Fruit fly (Drosophila melanogaster): ENCODE results near the gene CG13891.

CG13891 gene

DNA sequence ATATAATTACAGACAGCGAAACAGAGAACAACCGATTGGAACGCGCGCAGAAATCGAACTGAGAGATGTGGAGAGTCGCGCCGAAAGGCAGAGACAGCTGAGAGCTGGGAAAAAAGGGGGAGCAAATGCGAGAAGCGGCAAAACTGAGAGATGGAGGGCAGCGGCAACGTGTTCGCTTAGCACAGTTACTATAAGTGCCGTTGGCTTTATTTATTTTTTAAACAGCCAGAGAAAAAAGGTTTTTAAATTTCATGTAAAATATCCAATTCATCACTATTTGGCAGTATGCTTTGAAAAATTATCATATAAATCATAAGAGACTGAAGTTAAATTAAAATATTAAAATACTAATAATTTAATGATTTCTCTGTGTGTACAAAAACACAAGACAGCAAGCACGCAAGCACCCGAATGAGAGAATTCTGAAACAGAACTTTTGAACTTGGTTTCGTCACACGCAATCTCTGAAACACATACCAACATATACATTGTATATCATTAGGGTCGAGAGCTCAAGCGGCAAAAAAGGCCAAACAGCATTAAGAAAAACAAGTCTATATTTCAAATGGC, 7.4 kb upstream of the CG13891 start:
- no peak for TF ChIP-seq pan (optimal IDR thresholded peaks at IDR 0.05)
- no peak for TF ChIP-seq usp (GFP tag; optimal IDR thresholded peaks at IDR 0.05)
- peak; percentile 83 for TF ChIP-seq Dll (optimal IDR thresholded peaks at IDR 0.05)

DNA sequence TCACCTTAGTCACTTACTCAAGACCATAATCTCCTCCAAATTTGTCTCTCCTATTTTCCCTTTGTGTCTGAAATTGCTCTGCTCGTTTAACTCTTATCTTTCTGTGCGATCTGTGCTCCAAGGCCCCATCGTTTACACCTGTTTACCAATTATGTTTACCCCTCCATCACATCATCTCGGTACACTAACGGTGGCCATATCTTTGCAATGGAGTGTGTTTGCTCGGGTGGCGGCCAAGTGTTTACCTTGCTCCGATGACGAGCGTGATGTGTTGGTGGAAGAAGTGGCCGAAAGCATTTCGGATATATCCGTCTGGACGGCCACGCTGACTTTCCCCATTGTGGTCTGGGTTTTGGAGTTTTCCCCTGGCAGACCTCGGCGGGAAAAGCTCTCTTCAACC, 6.5 kb upstream of the CG13891 start:
- TF ChIP-seq psq (optimal IDR thresholded peaks at IDR 0.05) (no peak), EcR (GFP tag; optimal IDR thresholded peaks at IDR 0.05) (no peak), pan (optimal IDR thresholded peaks at IDR 0.05) (no peak), Dll (optimal IDR thresholded peaks at IDR 0.05) (no peak)

DNA sequence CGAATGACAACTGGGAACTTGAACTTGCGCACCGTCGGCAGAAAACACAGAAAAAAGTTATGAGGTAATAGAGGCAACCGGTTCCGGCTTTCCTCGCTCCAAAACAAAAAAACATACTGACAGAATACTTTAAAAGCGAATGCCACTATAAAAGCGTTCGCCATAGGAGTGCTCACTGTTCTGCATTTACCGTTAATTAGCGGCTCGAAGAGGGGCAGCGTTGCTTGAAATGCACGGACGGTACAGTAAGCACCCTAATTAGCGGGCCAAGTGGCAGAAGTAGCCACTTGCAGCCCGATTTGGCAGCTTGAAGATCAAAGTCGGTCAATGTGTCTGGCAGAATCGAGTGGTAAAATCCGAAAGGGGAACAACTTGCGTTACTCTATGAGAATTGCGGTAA, 5.8 kb upstream of the CG13891 start:
- TF ChIP-seq Dll (optimal IDR thresholded peaks at IDR 0.05) (no peak), pan (optimal IDR thresholded peaks at IDR 0.05) (no peak), usp (GFP tag; optimal IDR thresholded peaks at IDR 0.05) (no peak), EcR (GFP tag; optimal IDR thresholded peaks at IDR 0.05) (no peak), psq (optimal IDR thresholded peaks at IDR 0.05) (no peak), CG8478 (optimal IDR thresholded peaks at IDR 0.05) (no peak)

DNA sequence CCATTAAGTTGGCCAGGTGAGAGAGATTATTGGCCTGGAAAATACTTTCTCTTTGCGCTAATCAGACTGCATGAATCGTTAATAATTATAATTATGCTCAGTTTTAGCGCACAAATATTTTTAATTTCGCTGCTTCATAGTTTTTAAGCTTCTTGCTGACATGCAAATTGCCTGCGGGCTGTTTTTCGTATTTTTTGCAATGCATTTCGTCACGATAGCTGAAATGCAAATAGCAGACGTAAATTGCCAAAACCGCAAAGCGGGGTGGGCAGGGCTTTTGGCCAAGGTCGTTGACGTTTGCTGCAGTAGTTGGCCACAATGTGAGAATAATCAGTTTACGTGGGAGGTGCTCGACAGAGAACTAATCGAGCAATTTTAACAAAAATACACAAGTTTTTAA, 4.6 kb upstream of the CG13891 start:
- TF ChIP-seq CG8478 (optimal IDR thresholded peaks at IDR 0.05), result no peak
- TF ChIP-seq EcR (GFP tag; optimal IDR thresholded peaks at IDR 0.05), result no peak
- no peak for TF ChIP-seq usp (GFP tag; optimal IDR thresholded peaks at IDR 0.05)
- TF ChIP-seq psq (optimal IDR thresholded peaks at IDR 0.05), result no peak
- no peak for TF ChIP-seq pan (optimal IDR thresholded peaks at IDR 0.05)
- no peak for TF ChIP-seq Dll (optimal IDR thresholded peaks at IDR 0.05)

DNA sequence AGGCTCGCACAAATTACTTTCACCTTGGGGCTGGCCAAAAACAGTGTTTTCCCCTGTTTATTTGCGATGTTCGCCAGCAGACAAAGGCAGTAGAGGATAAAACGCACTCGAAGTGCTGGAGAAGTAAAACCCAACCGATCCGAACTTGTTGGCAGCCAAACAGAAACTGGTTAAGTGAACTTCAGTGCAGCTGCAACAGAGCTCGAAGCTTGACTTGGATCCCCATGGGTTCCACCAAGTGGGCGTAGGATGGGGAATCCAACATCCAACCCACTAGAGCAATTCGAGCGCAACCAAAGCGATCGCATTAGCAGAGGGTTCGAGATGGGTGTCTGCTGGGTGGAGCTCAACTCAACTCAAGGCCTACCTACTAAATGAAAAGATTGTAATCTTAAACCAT, 3.9 kb upstream of the CG13891 start:
- TF ChIP-seq CG8478 (optimal IDR thresholded peaks at IDR 0.05) (no peak), EcR (GFP tag; optimal IDR thresholded peaks at IDR 0.05) (no peak), usp (GFP tag; optimal IDR thresholded peaks at IDR 0.05) (no peak)

DNA sequence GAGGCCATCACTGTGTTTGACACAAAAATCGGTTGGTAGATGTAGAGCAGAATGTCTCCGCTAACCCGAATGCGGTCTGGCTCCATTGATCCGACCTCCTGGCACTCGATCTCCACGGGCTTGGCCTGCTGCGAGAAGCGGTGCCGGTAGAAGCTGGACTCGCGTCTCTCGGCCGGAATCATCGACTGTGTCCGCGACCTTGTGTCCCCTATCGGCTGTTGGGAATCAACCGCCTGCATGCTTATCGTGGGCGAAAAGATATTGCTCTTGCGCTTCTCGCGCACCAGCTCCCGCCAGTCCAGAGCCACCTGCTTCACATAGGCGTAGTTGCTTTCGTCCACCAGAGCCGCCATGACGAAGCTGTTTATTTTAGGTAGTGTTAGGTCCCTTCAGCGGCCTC, 352 bp downstream of the CG13891 start:
- no peak for TF ChIP-seq Dll (optimal IDR thresholded peaks at IDR 0.05)
- no peak for TF ChIP-seq pan (optimal IDR thresholded peaks at IDR 0.05)

DNA sequence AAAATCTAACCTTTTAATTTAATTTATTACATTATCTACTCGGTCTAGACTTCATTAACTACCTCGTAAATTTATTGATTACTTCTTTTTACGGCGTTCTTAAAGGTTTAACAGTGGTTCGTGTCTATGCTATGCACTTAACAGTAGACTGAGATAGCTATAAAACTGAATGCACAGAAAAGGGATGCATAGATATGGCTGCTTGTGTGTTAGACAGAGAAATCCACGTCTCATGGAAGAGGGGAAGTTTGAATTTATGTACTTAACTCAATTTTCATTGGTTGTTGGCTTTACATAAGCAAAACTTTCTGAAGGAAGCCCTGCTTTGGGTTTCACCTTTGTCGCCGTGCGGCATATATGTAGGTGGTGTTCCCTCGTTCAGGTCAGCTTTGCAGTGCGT, 1.1 kb downstream of the CG13891 start:
- TF ChIP-seq psq (optimal IDR thresholded peaks at IDR 0.05) (no peak), CG8478 (optimal IDR thresholded peaks at IDR 0.05) (peak; percentile 35)

DNA sequence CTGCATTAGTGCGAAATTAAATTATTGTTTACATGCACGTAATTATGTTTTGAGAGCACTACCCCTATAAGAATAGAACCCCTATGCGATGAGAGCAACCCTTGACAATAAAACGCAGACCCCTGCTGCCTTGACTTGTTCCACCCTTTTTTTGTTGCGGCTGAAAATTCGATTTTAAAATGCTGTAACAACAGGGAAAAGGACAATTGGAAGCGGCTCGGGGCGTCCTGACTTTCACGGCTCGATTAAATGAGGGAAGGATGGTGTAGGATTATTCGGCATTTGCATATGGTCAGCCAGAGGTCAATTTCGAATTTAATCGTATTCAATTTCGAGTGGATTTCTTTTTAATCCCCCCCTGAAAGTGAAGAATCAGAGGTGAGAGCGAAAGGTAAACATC, 9.1 kb downstream of the CG13891 start:
- TF ChIP-seq psq (optimal IDR thresholded peaks at IDR 0.05), result no peak
- TF ChIP-seq EcR (GFP tag; optimal IDR thresholded peaks at IDR 0.05), result no peak
- TF ChIP-seq usp (GFP tag; optimal IDR thresholded peaks at IDR 0.05), result no peak
- TF ChIP-seq Dll (optimal IDR thresholded peaks at IDR 0.05), result no peak
- TF ChIP-seq CG8478 (optimal IDR thresholded peaks at IDR 0.05), result no peak
- TF ChIP-seq pan (optimal IDR thresholded peaks at IDR 0.05), result no peak

DNA sequence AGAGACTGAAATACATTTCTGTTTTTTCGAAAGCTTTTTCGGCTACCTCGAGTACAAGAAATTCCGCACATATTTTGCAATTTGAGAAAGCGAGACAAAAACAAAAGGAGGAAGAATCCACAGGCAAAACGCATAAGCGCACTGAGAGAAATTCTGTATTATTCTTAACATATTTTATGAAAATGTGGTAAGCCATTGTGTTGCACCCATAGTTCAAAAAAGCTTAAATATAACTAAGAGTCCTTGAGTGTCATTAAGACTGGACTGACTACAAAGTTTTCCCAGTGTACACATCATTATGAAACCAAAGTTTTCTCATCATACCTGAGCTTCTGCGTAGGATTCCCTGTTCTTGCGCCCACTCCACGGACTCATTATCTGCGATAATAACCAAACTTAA, 13.1 kb downstream of the CG13891 start:
- no peak for TF ChIP-seq psq (optimal IDR thresholded peaks at IDR 0.05)
- TF ChIP-seq Dll (optimal IDR thresholded peaks at IDR 0.05), result no peak
- no peak for TF ChIP-seq EcR (GFP tag; optimal IDR thresholded peaks at IDR 0.05)
- TF ChIP-seq CG8478 (optimal IDR thresholded peaks at IDR 0.05), result no peak
- no peak for TF ChIP-seq usp (GFP tag; optimal IDR thresholded peaks at IDR 0.05)
- TF ChIP-seq pan (optimal IDR thresholded peaks at IDR 0.05), result no peak

DNA sequence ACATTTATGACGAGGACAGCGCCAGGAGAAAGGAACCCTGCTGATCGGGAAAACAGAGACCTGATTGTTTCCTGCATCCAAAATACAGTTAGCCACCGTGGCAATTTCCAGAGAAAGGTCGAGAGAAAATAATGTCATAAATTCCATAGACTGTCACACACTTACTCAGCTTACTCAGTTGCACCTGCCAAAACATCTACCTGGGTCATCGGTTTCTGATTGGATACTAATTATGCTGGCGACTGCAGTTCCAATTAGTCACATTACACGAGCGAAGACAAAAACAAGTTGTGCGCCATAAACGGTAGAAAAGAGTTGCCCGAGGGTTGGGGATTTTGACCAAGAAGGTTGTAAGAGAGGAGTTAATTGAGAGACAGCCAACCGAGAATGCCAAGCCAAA, 17.4 kb downstream of the CG13891 start:
- no peak for TF ChIP-seq usp (GFP tag; optimal IDR thresholded peaks at IDR 0.05)
- TF ChIP-seq EcR (GFP tag; optimal IDR thresholded peaks at IDR 0.05), result no peak

DNA sequence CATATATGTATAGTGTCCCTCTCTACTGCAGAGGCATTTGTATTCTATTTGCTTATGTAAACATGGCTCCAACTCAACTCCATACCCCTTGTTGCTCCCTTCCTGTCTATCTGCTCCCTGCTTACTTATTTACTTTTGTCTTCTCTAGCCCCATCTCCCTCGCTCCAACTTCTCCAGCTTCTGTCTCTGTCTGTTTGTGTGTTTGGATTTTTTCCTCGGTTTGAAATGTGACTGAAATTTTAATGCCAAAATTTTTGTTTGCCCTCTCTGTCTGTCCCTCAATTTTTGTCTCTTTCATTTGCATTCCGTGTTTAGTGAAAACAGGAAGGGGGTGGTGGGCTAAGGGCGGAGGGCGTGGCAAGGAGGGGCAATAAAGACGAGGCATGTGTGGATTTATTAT, 23.9 kb downstream of the CG13891 start:
- TF ChIP-seq pan (optimal IDR thresholded peaks at IDR 0.05), result no peak
- no peak for TF ChIP-seq EcR (GFP tag; optimal IDR thresholded peaks at IDR 0.05)
- TF ChIP-seq psq (optimal IDR thresholded peaks at IDR 0.05), result no peak
- TF ChIP-seq Dll (optimal IDR thresholded peaks at IDR 0.05), result no peak
- TF ChIP-seq CG8478 (optimal IDR thresholded peaks at IDR 0.05), result no peak
- TF ChIP-seq usp (GFP tag; optimal IDR thresholded peaks at IDR 0.05), result no peak

DNA sequence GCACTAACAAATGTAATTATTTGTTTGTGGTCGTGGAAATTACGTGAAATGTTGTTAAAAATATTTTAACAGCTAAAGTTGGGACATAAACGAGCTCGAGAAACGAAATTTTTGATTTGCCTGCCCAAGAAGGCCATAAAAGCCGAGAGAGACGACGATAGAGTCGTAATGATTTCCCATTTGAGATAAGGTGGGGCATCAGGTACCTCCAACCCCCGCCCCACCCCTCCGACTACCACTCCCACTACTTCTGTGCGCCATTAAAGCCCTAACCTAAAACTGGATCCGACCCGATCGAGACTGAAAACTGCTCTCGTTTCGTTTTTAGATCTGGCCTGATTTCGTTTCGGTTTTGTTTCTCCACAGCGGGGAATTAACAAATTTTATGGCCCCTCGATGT, 33.5 kb downstream of the CG13891 start:
- no peak for TF ChIP-seq pan (optimal IDR thresholded peaks at IDR 0.05)

DNA sequence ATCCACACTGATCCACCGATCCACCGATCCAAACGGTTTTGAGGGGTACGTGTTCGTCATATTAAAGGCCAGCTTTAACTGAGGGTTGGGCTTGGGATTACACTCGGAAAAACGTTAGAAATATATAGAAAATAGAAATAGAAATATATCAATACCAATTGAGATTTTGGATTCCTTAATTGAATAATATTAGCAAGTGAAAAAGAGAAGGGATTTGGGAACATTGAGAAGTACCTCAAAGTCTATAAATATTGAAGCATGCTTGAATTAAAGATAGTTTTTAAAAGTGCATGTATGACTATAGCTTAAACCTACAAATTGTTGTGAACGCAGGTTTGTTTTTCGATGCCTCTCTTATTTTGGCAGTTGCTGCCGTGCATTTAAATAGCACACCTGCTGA, 38.5 kb downstream of the CG13891 start:
- TF ChIP-seq CG8478 (optimal IDR thresholded peaks at IDR 0.05) (no peak), psq (optimal IDR thresholded peaks at IDR 0.05) (no peak), EcR (GFP tag; optimal IDR thresholded peaks at IDR 0.05) (no peak), usp (GFP tag; optimal IDR thresholded peaks at IDR 0.05) (no peak), Dll (optimal IDR thresholded peaks at IDR 0.05) (no peak), pan (optimal IDR thresholded peaks at IDR 0.05) (no peak)

DNA sequence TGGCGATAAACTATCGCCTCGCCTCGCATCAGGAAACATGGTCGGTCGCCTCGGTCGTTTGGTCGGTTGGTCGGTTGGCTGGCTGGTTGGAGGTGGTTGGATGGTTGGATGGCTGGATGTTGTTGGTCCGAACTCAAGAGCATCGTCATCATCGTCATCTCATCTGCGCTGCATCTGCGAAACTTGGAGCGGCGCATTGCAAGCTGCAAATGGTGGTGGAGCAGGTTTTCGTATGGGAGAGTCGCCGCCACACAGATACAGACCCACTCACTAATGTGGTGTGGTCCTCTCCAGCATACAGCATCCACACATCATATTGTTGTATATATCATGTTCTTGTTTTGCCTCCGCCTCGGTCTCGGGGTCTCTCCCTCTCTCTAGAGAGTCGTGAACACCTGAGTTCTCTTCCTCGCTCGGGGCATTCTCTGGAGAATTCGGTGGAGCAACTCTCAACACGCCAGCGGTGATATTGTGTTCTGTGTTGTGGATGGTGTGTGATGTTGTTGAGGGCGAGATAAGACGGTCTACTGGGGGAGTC, 41.0 kb downstream of the CG13891 start, which contains the start of gene trh:
trh (minus strand) TSS at position 12 of the 538 bp plus-strand sequence.
- no peak for TF ChIP-seq psq (optimal IDR thresholded peaks at IDR 0.05)
- no peak for TF ChIP-seq usp (GFP tag; optimal IDR thresholded peaks at IDR 0.05)
- no peak for TF ChIP-seq pan (optimal IDR thresholded peaks at IDR 0.05)
- TF ChIP-seq Dll (optimal IDR thresholded peaks at IDR 0.05), result no peak
- no peak for TF ChIP-seq EcR (GFP tag; optimal IDR thresholded peaks at IDR 0.05)
- no peak for TF ChIP-seq CG8478 (optimal IDR thresholded peaks at IDR 0.05)

All from whole organism.